Worm (Caenorhabditis elegans): ENCODE data around the gene phf-14.
"Not testable (repeated sequence)": the region's sequence is repeated elsewhere in the genome, so short reads cannot be mapped to it uniquely, and the experiment has no call there.

The phf-14 gene

ce11 chrV:17897646-17898045 lies 26.5 kb downstream of the phf-14 start, which contains the start of gene C06H5.13:
TSS of gene C06H5.13 (minus strand) at chrV:17897746.
- not testable (repeated sequence) for TF ChIP-seq lin-32 (GFP tag; optimal IDR thresholded peaks at IDR 0.05); sem-2 (GFP tag; optimal IDR thresholded peaks at IDR 0.05); cnd-1 (tag; optimal IDR thresholded peaks at IDR 0.05)

- TF ChIP-seq ceh-39 (tag; optimal IDR thresholded peaks at IDR 0.05) = no peak
These were observed 28.3 kb downstream of the phf-14 start, which contains the start of gene fbxa-157 for ce11 chrV:17899503-17899902. TSS of gene fbxa-157 (plus strand) at chrV:17899803.

- not testable (repeated sequence) for TF ChIP-seq flh-1 (GFP tag; optimal IDR thresholded peaks at IDR 0.05); ceh-83 (GFP tag; optimal IDR thresholded peaks at IDR 0.05); unc-39 (tag; optimal IDR thresholded peaks at IDR 0.05)
These were observed 32.6 kb downstream of the phf-14 start, which contains the start of gene C06H5.14 for ce11 chrV:17903829-17904228. TSS of gene C06H5.14 (plus strand) at chrV:17904129.

- TF ChIP-seq snpc-4 (tag; optimal IDR thresholded peaks at IDR 0.05) (no peak), elt-3 (tag; optimal IDR thresholded peaks at IDR 0.05) (no peak), nhr-237 (tag; optimal IDR thresholded peaks at IDR 0.05) (no peak), unc-39 (tag; optimal IDR thresholded peaks at IDR 0.05) (no peak), mep-1 (tag; optimal IDR thresholded peaks at IDR 0.05) (no peak), lin-13 (tag; optimal IDR thresholded peaks at IDR 0.05) (no peak), M03D4.4 (tag; optimal IDR thresholded peaks at IDR 0.05) (no peak), ceh-43 (GFP tag; optimal IDR thresholded peaks at IDR 0.05) (no peak), bed-3 (GFP tag; optimal IDR thresholded peaks at IDR 0.05) (no peak), zip-8 (tag; optimal IDR thresholded peaks at IDR 0.05) (no peak), drap-1 (GFP tag; optimal IDR thresholded peaks at IDR 0.05) (no peak), nhr-28 (tag; optimal IDR thresholded peaks at IDR 0.05) (no peak), cnd-1 (tag; optimal IDR thresholded peaks at IDR 0.05) (no peak), elt-1 (tag; optimal IDR thresholded peaks at IDR 0.05; ENCODE audit: borderline replicate concordance, insufficient read depth) (no peak), ces-1 (GFP tag; optimal IDR thresholded peaks at IDR 0.05) (no peak), sptf-1 (tag; optimal IDR thresholded peaks at IDR 0.05) (no peak)
These were observed 34.6 kb downstream of the phf-14 start for ce11 chrV:17905765-17906164.

ce11 chrV:17910019-17910418 lies 38.8 kb downstream of the phf-14 start, which contains the start of gene dcar-1:
TSS of gene dcar-1 (plus strand) at chrV:17910319.
- TF ChIP-seq nhr-2 (tag; optimal IDR thresholded peaks at IDR 0.05) = no peak
- no peak for TF ChIP-seq drap-1 (GFP tag; optimal IDR thresholded peaks at IDR 0.05)
- peak; percentile 36 for TF ChIP-seq elt-3 (tag; optimal IDR thresholded peaks at IDR 0.05)

ce11 chrV:17918726-17919125 lies 47.5 kb downstream of the phf-14 start, which contains the start of gene C06H5.8:
TSS of gene C06H5.8 (plus strand) at chrV:17919026.
- TF ChIP-seq M03D4.4 (tag; optimal IDR thresholded peaks at IDR 0.05) (no peak), drap-1 (GFP tag; optimal IDR thresholded peaks at IDR 0.05) (peak; percentile 14)

- no peak for TF ChIP-seq cnd-1 (tag; optimal IDR thresholded peaks at IDR 0.05)
- TF ChIP-seq lin-13 (tag; optimal IDR thresholded peaks at IDR 0.05) = peak; percentile 72
- TF ChIP-seq ceh-43 (GFP tag; optimal IDR thresholded peaks at IDR 0.05) = no peak
- no peak for TF ChIP-seq unc-120 (tag; optimal IDR thresholded peaks at IDR 0.05; ENCODE audit: poor library complexity, severe bottlenecking)
- peak; percentile 86 for TF ChIP-seq ceh-39 (tag; optimal IDR thresholded peaks at IDR 0.05)
- no peak for TF ChIP-seq blmp-1 (tag; optimal IDR thresholded peaks at IDR 0.05)
- no peak for TF ChIP-seq nhr-12 (tag; optimal IDR thresholded peaks at IDR 0.05)
- TF ChIP-seq zip-8 (tag; optimal IDR thresholded peaks at IDR 0.05) = no peak
- TF ChIP-seq ztf-11 (tag; optimal IDR thresholded peaks at IDR 0.05) = no peak
- TF ChIP-seq nhr-28 (tag; optimal IDR thresholded peaks at IDR 0.05) = no peak
- peak; percentile 63 for TF ChIP-seq lsy-2 (tag; optimal IDR thresholded peaks at IDR 0.05)
- TF ChIP-seq unc-39 (tag; optimal IDR thresholded peaks at IDR 0.05) = no peak
- no peak for TF ChIP-seq lin-32 (GFP tag; optimal IDR thresholded peaks at IDR 0.05)
- peak; percentile 57 for TF ChIP-seq pha-4 (tag; optimal IDR thresholded peaks at IDR 0.05)
- no peak for TF ChIP-seq mab-5 (tag; optimal IDR thresholded peaks at IDR 0.05)
- TF ChIP-seq bed-3 (GFP tag; optimal IDR thresholded peaks at IDR 0.05) = no peak
- no peak for TF ChIP-seq drap-1 (GFP tag; optimal IDR thresholded peaks at IDR 0.05)
- no peak for TF ChIP-seq M03D4.4 (tag; optimal IDR thresholded peaks at IDR 0.05)
- TF ChIP-seq nhr-76 (tag; optimal IDR thresholded peaks at IDR 0.05) = no peak
- no peak for TF ChIP-seq unc-62 (GFP tag; optimal IDR thresholded peaks at IDR 0.05)
- TF ChIP-seq hlh-1 (tag; optimal IDR thresholded peaks at IDR 0.05) = peak; percentile 5
- TF ChIP-seq flh-1 (GFP tag; optimal IDR thresholded peaks at IDR 0.05) = no peak
- no peak for TF ChIP-seq ham-2 (GFP tag; optimal IDR thresholded peaks at IDR 0.05)
- peak; percentile 43 for TF ChIP-seq mep-1 (tag; optimal IDR thresholded peaks at IDR 0.05)
- TF ChIP-seq tbx-8 (GFP tag; optimal IDR thresholded peaks at IDR 0.05) = no peak
- TF ChIP-seq sem-2 (GFP tag; optimal IDR thresholded peaks at IDR 0.05) = no peak
- TF ChIP-seq elt-1 (tag; optimal IDR thresholded peaks at IDR 0.05; ENCODE audit: borderline replicate concordance, insufficient read depth) = no peak
- peak; percentile 51 for TF ChIP-seq ces-1 (GFP tag; optimal IDR thresholded peaks at IDR 0.05)
- no peak for TF ChIP-seq snpc-4 (tag; optimal IDR thresholded peaks at IDR 0.05)
- TF ChIP-seq ceh-83 (GFP tag; optimal IDR thresholded peaks at IDR 0.05) = no peak
- no peak for TF ChIP-seq mls-2 (tag; optimal IDR thresholded peaks at IDR 0.05)
- TF ChIP-seq nhr-237 (tag; optimal IDR thresholded peaks at IDR 0.05) = peak; percentile 37
- peak; percentile 10 for TF ChIP-seq sptf-1 (tag; optimal IDR thresholded peaks at IDR 0.05)
- TF ChIP-seq nhr-2 (tag; optimal IDR thresholded peaks at IDR 0.05) = no peak
These were observed 50.2 kb downstream of the phf-14 start, which contains the start of gene E01B7.2 for ce11 chrV:17921423-17921822. TSS of gene E01B7.2 (plus strand) at chrV:17921772.
